Worm (Caenorhabditis elegans) whole organism, L3 larva: ENCODE measurements around the gene Y73B6BL.47.

Experiments
- ceh-28 ChIP-seq: fragments of 150-350 bp; optimal IDR thresholded peaks from 2 replicates; lab custom pipeline; 2014; ENCODE audit warnings: missing biosample characterization, missing genetic modification reagents, missing genetic modification characterization
- ceh-82 ChIP-seq: fragments of 150-350 bp; optimal IDR thresholded peaks from 2 replicates; lab custom pipeline; 2014; ENCODE audit warnings: missing biosample characterization, missing genetic modification characterization
- lin-39 ChIP-seq: fragments of 150-350 bp; optimal IDR thresholded peaks from 2 replicates; lab custom pipeline; 2018; ENCODE audit warnings: missing biosample characterization, missing genetic modification reagents, missing genetic modification characterization
- mdl-1 ChIP-seq: fragments of 150-350 bp; optimal IDR thresholded peaks from 2 replicates; lab custom pipeline; 2014; ENCODE audit warnings: missing biosample characterization, missing genetic modification characterization
- nhr-25 ChIP-seq: sonication (generic microtip); optimal IDR thresholded peaks from 2 replicates; lab custom pipeline; 2017; ENCODE audit warnings: missing biosample characterization, missing genetic modification characterization
- pqm-1 ChIP-seq: fragments of 150-350 bp; optimal IDR thresholded peaks from 2 replicates; lab custom pipeline; 2017; ENCODE audit warnings: missing biosample characterization, missing genetic modification characterization, inconsistent platforms
- ztf-11 ChIP-seq: fragments of 150-350 bp; optimal IDR thresholded peaks from 2 replicates; lab custom pipeline; 2014; ENCODE audit warnings: missing biosample characterization, missing genetic modification characterization

DNA sequence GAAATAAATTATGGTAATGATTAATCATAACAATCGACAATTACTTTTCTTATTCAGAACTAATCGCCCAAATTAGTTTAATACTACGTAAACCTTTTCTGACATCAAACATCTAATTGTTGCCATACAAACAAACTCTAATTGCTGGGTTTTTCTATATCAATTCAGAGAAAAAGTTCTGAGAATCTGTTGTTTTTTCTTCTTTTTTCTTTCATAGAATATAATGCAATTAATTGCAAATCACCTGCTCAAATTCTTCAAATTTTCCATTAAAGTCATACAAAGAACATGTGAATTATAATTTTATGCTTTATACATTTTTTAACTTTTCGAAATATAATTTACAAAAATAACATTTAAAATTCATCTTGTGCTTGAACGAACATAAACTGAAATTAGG is 41.6 kb downstream of the Y73B6BL.47 start:
- no peak for TF ChIP-seq pqm-1 (tag; lab: Kevin White, UChicago)
- no peak for TF ChIP-seq ztf-11 (tag; lab: Kevin White, UChicago)
- TF ChIP-seq ceh-28 (tag; lab: Kevin White, UChicago) = no peak
- TF ChIP-seq ceh-82 (tag; lab: Kevin White, UChicago) = no peak
- TF ChIP-seq mdl-1 (tag; lab: Kevin White, UChicago) = no peak
- no peak for TF ChIP-seq nhr-25 (tag; lab: Kevin White, UChicago)
- no peak for TF ChIP-seq lin-39
